Worm (Caenorhabditis elegans) whole organism, L4 larva: ENCODE results near the gene lgc-31.
A peak's percentile ranks its signal among the peaks of the same experiment; 100 is the strongest.

Experiments
- F10B5.3 ChIP-seq: sonication (generic microtip); optimal IDR thresholded peaks from 2 replicates; lab custom pipeline; 2016; ENCODE audit warnings: mild to moderate bottlenecking, missing genetic modification characterization, missing compliant biosample characterization
- F26F4.8 ChIP-seq: fragments of 200-800 bp; sonication (Bioruptor generic); conservative IDR thresholded peaks from 2 replicates; pipeline ENCODE4 v1.3.6; 2022; ENCODE audit warnings: missing genetic modification characterization, missing compliant biosample characterization
- F44E2.7 ChIP-seq: fragments of 200-800 bp; sonication (Bioruptor generic); IDR thresholded peaks from 2 replicates; pipeline ENCODE4 v2.1.2; 2022; ENCODE audit warnings: missing genetic modification characterization, missing compliant biosample characterization
- F49E8.2 ChIP-seq: sonication (generic microtip); optimal IDR thresholded peaks from 2 replicates; lab custom pipeline; 2016; ENCODE audit warnings: missing compliant biosample characterization, mild to moderate bottlenecking, missing genetic modification characterization, borderline replicate concordance
- T20F7.1 ChIP-seq: fragments of 200-800 bp; sonication (Bioruptor generic); optimal IDR thresholded peaks from 2 replicates; lab custom pipeline; 2018; ENCODE audit warnings: mild to moderate bottlenecking, missing genetic modification characterization, missing compliant biosample characterization
- T26A8.4 ChIP-seq: fragments of 200-800 bp; sonication (Bioruptor generic); IDR thresholded peaks from 2 replicates; pipeline ENCODE4 v1.3.6; 2022; ENCODE audit warnings: missing genetic modification characterization, missing compliant biosample characterization
- Y105C5A.15 ChIP-seq: fragments of 200-800 bp; sonication (Bioruptor generic); IDR thresholded peaks from 2 replicates; pipeline ENCODE4 v1.3.6; 2022; ENCODE audit warnings: missing genetic modification characterization, missing compliant biosample characterization
- Y48G9A.11 ChIP-seq: fragments of 200-800 bp; sonication (Bioruptor generic); IDR thresholded peaks from 2 replicates; pipeline ENCODE4 v1.3.6; 2022; ENCODE audit warnings: missing genetic modification reagents, missing genetic modification characterization, missing compliant biosample characterization
- ZK337.2 ChIP-seq: fragments of 200-800 bp; sonication (Bioruptor generic); IDR thresholded peaks from 2 replicates; pipeline ENCODE4 v1.3.6; 2022; ENCODE audit warnings: missing genetic modification reagents, missing genetic modification characterization, missing compliant biosample characterization
- ZK546.5 ChIP-seq, 2 experiments: sonication (generic microtip); optimal IDR thresholded peaks; 2 replicates each; lab custom pipeline; 2017; ENCODE audit warnings: missing biosample characterization in 2 of 2, missing genetic modification characterization in 2 of 2
- ama-1 ChIP-seq: fragments of 150-350 bp; optimal IDR thresholded peaks from 2 replicates; lab custom pipeline; 2014; ENCODE audit warnings: inconsistent platforms, mixed read lengths
- arid-1 ChIP-seq: fragments of 200-800 bp; sonication (Bioruptor generic); conservative IDR thresholded peaks from 2 replicates; pipeline ENCODE4 v1.3.6; 2022; ENCODE audit warnings: missing genetic modification reagents, missing genetic modification characterization, missing compliant biosample characterization
- attf-4 ChIP-seq: sonication (generic microtip); optimal IDR thresholded peaks from 3 replicates; lab custom pipeline; 2017; ENCODE audit warnings: missing biosample characterization, missing genetic modification characterization
- ceh-28 ChIP-seq: fragments of 150-350 bp; optimal IDR thresholded peaks from 2 replicates; lab custom pipeline; 2014; ENCODE audit warnings: missing biosample characterization, missing genetic modification reagents, missing genetic modification characterization
- ceh-44 ChIP-seq: fragments of 200-800 bp; sonication (Bioruptor generic); IDR thresholded peaks from 2 replicates; pipeline ENCODE4 v1.3.6; 2022; ENCODE audit warnings: missing genetic modification reagents, missing genetic modification characterization, missing compliant biosample characterization
- ceh-62 ChIP-seq: sonication (generic microtip); optimal IDR thresholded peaks from 2 replicates; lab custom pipeline; 2017; ENCODE audit warnings: missing biosample characterization, missing genetic modification characterization
- ceh-82 ChIP-seq: sonication (generic microtip); optimal IDR thresholded peaks from 2 replicates; lab custom pipeline; 2017; ENCODE audit warnings: missing biosample characterization, missing genetic modification characterization
- daf-16 ChIP-seq, 3 experiments: sonication (generic microtip); optimal IDR thresholded peaks; 2 replicates each; lab custom pipeline; 2016 to 2017; ENCODE audit warnings: missing genetic modification characterization in 3 of 3, missing genetic modification reagents in 3 of 3, mild to moderate bottlenecking in 2 of 3, missing compliant biosample characterization in 2 of 3, missing biosample characterization in 1 of 3, moderate library complexity in 1 of 3
- dmd-6 ChIP-seq: fragments of 200-800 bp; sonication (Bioruptor generic); IDR thresholded peaks from 2 replicates; pipeline ENCODE4 v1.3.6; 2022; ENCODE audit warnings: missing genetic modification reagents, missing genetic modification characterization, missing compliant biosample characterization
- dmd-8 ChIP-seq: fragments of 200-800 bp; sonication (Bioruptor generic); IDR thresholded peaks from 2 replicates; pipeline ENCODE4 v1.3.6; 2022; ENCODE audit warnings: missing genetic modification characterization, missing compliant biosample characterization
- dmd-9 ChIP-seq: fragments of 200-800 bp; sonication (Bioruptor generic); IDR thresholded peaks from 2 replicates; pipeline ENCODE4 v1.3.6; 2022; ENCODE audit warnings: missing genetic modification reagents, missing genetic modification characterization, missing compliant biosample characterization
- egl-27 ChIP-seq: sonication (generic microtip); optimal IDR thresholded peaks from 3 replicates; lab custom pipeline; 2017; ENCODE audit warnings: missing biosample characterization, missing genetic modification reagents, missing genetic modification characterization
- egl-43 ChIP-seq: fragments of 200-800 bp; sonication (Bioruptor generic); IDR thresholded peaks from 2 replicates; pipeline ENCODE4 v1.3.6; 2022; ENCODE audit warnings: missing genetic modification reagents, missing genetic modification characterization, missing compliant biosample characterization
- fkh-10 ChIP-seq: fragments of 150-350 bp; optimal IDR thresholded peaks from 2 replicates; lab custom pipeline; 2014; ENCODE audit warnings: missing biosample characterization, missing genetic modification reagents, missing genetic modification characterization
- fos-1 ChIP-seq: fragments of 150-350 bp; optimal IDR thresholded peaks from 2 replicates; lab custom pipeline; 2014; ENCODE audit warnings: missing biosample characterization, missing genetic modification characterization
- gei-8 ChIP-seq: fragments of 200-800 bp; sonication (Bioruptor generic); optimal IDR thresholded peaks from 2 replicates; lab custom pipeline; 2018; ENCODE audit warnings: mild to moderate bottlenecking, missing genetic modification characterization, missing compliant biosample characterization
- hmg-1.1 ChIP-seq: fragments of 200-800 bp; sonication (Bioruptor generic); IDR thresholded peaks from 2 replicates; pipeline ENCODE4 v1.3.6; 2022; ENCODE audit warnings: missing genetic modification reagents, missing genetic modification characterization, missing compliant biosample characterization
- jun-1 ChIP-seq: fragments of 150-350 bp; optimal IDR thresholded peaks from 2 replicates; lab custom pipeline; 2014; ENCODE audit warnings: missing biosample characterization, missing genetic modification reagents, missing genetic modification characterization
- lim-7 ChIP-seq: fragments of 200-800 bp; sonication (Bioruptor generic); IDR thresholded peaks from 2 replicates; pipeline ENCODE4 v1.3.6; 2022; ENCODE audit warnings: missing genetic modification characterization, missing compliant biosample characterization
- lin-1 ChIP-seq: fragments of 200-800 bp; sonication (Bioruptor generic); IDR thresholded peaks from 2 replicates; pipeline ENCODE4 v1.3.6; 2022; ENCODE audit warnings: missing genetic modification reagents, missing genetic modification characterization, missing compliant biosample characterization
- lin-13 ChIP-seq: fragments of 150-350 bp; optimal IDR thresholded peaks from 2 replicates; lab custom pipeline; 2014; ENCODE audit warnings: missing biosample characterization, missing genetic modification reagents, missing genetic modification characterization
- lin-38 ChIP-seq: fragments of 200-800 bp; sonication (Bioruptor generic); IDR thresholded peaks from 2 replicates; pipeline ENCODE4 v1.3.6; 2022; ENCODE audit warnings: missing genetic modification reagents, missing genetic modification characterization, missing compliant biosample characterization
- lin-39 ChIP-seq: fragments of 150-350 bp; optimal IDR thresholded peaks from 2 replicates; lab custom pipeline; 2014; ENCODE audit warnings: missing biosample characterization, missing genetic modification reagents, missing genetic modification characterization
- madf-5 ChIP-seq, 2 experiments: fragments of 200-800 bp; sonication (Bioruptor generic); IDR thresholded peaks; 2 replicates each; pipeline ENCODE4 v1.3.6; 2022; ENCODE audit warnings: missing compliant biosample characterization in 2 of 2, missing genetic modification characterization in 2 of 2
- mdl-1 ChIP-seq, 2 experiments: fragments of 150-350 bp in 1 of 2; sonication (generic microtip) in 1 of 2; optimal IDR thresholded peaks; 2 replicates each; lab custom pipeline; 2014 to 2017; ENCODE audit warnings: missing biosample characterization in 2 of 2, missing genetic modification characterization in 2 of 2
- mes-2 ChIP-seq: sonication (generic microtip); optimal IDR thresholded peaks from 2 replicates; lab custom pipeline; 2016; ENCODE audit warnings: missing genotype, mild to moderate bottlenecking, missing genetic modification characterization, missing compliant biosample characterization; ENCODE audit not compliant: poor library complexity, severe bottlenecking
- nhr-102 ChIP-seq: sonication (generic microtip); optimal IDR thresholded peaks from 2 replicates; lab custom pipeline; 2016; ENCODE audit warnings: mild to moderate bottlenecking, missing genetic modification characterization, moderate library complexity, missing compliant biosample characterization
- nhr-25 ChIP-seq: sonication (generic microtip); optimal IDR thresholded peaks from 2 replicates; lab custom pipeline; 2017; ENCODE audit warnings: missing genetic modification characterization, mild to moderate bottlenecking, missing compliant biosample characterization, antibody characterized with exemption, moderate library complexity, borderline replicate concordance; ENCODE audit not compliant: insufficient read depth
- php-3 ChIP-seq: fragments of 200-800 bp; sonication (Bioruptor generic); IDR thresholded peaks from 2 replicates; pipeline ENCODE4 v1.3.6; 2022; ENCODE audit warnings: missing genetic modification reagents, missing genetic modification characterization, missing compliant biosample characterization
- rbr-2 ChIP-seq: sonication (generic microtip); optimal IDR thresholded peaks from 2 replicates; lab custom pipeline; 2016; ENCODE audit warnings: missing genotype, missing genetic modification characterization, missing compliant biosample characterization
- saeg-2 ChIP-seq: fragments of 200-800 bp; sonication (Bioruptor generic); IDR thresholded peaks from 2 replicates; pipeline ENCODE4 v1.3.6; 2022; ENCODE audit warnings: missing genetic modification reagents, missing genetic modification characterization, missing compliant biosample characterization
- set-16 ChIP-seq: fragments of 200-800 bp; sonication (Bioruptor generic); IDR thresholded peaks from 2 replicates; pipeline ENCODE4 v1.3.6; 2022; ENCODE audit warnings: missing genetic modification reagents, missing genetic modification characterization, missing compliant biosample characterization
- skn-1 ChIP-seq: fragments of 150-350 bp; optimal IDR thresholded peaks from 2 replicates; lab custom pipeline; 2014; ENCODE audit warnings: missing biosample characterization, missing genetic modification characterization
- snpc-1.2 ChIP-seq: fragments of 200-800 bp; sonication (Bioruptor generic); IDR thresholded peaks from 2 replicates; pipeline ENCODE4 v1.3.6; 2022; ENCODE audit warnings: missing genetic modification reagents, missing genetic modification characterization, missing compliant biosample characterization
- tag-97 ChIP-seq: fragments of 200-800 bp; sonication (Bioruptor generic); IDR thresholded peaks from 2 replicates; pipeline ENCODE4 v1.3.6; 2022; ENCODE audit warnings: missing genetic modification characterization, missing compliant biosample characterization
- unc-130 ChIP-seq: sonication (generic microtip); optimal IDR thresholded peaks from 2 replicates; lab custom pipeline; 2016; ENCODE audit warnings: missing genetic modification reagents, missing genetic modification characterization, missing compliant biosample characterization
- unc-62 ChIP-seq, 3 experiments: fragments of 150-350 bp in 1 of 3; sonication (generic microtip); optimal IDR thresholded peaks in 2 of 3; peaks in 1 of 3; 1 replicate in 1 of 3; 2 replicates in 2 of 3; lab custom pipeline; 2014 to 2017; ENCODE audit warnings: missing biosample characterization in 3 of 3, missing genetic modification characterization in 3 of 3, missing genetic modification reagents in 3 of 3, missing genotype in 1 of 3
- zag-1 ChIP-seq: fragments of 150-350 bp; optimal IDR thresholded peaks from 2 replicates; lab custom pipeline; 2014; ENCODE audit warnings: missing biosample characterization, missing genetic modification characterization
- zfp-2 ChIP-seq: sonication (generic microtip); optimal IDR thresholded peaks from 2 replicates; lab custom pipeline; 2016; ENCODE audit warnings: mild to moderate bottlenecking, missing genetic modification characterization, missing compliant biosample characterization
- zfp-3 ChIP-seq: fragments of 200-800 bp; sonication (Bioruptor generic); conservative IDR thresholded peaks from 2 replicates; pipeline ENCODE4 v1.3.6; 2022; ENCODE audit warnings: missing genetic modification reagents, missing genetic modification characterization, missing compliant biosample characterization

The lgc-31 gene

ce11 chrV:15479825-15480224, 42.0 kb downstream of the lgc-31 start (continued):
- TF ChIP-seq saeg-2 (GFP tag; lab: Robert Waterston, UW), result no peak
- TF ChIP-seq fkh-10, result no peak
- TF ChIP-seq hmg-1.1 (GFP tag; lab: Robert Waterston, UW), result no peak
- TF ChIP-seq F49E8.2 (tag; lab: Kevin White, UChicago), result no peak
- no peak for TF ChIP-seq egl-27 (tag; lab: Kevin White, UChicago)
- TF ChIP-seq daf-16 (GFP tag; optimal IDR thresholded peaks at IDR 0.05; lab: Kevin White, UChicago), result peak in 1 of 2 experiments; percentile 7
- TF ChIP-seq daf-16 (tag; optimal IDR thresholded peaks at IDR 0.05; lab: Kevin White, UChicago), result peak; percentile 22
- peak; percentile 49 for TF ChIP-seq mes-2 (tag; lab: Kevin White, UChicago)
- no peak for TF ChIP-seq zfp-3 (GFP tag; lab: Robert Waterston, UW)
- peak; percentile 73; the same call in 1 of the 2 replicates for TF ChIP-seq dmd-8
- no peak for TF ChIP-seq ceh-28 (tag; lab: Kevin White, UChicago)
- no peak for TF ChIP-seq Y105C5A.15 (GFP tag; lab: Robert Waterston, UW)
- no peak for TF ChIP-seq nhr-102 (tag; lab: Kevin White, UChicago)
- TF ChIP-seq lin-38, result no peak
- peak; percentile 56; the same call in 1 of the 2 replicates for TF ChIP-seq arid-1
- no peak for TF ChIP-seq php-3 (GFP tag; lab: Robert Waterston, UW)
- no peak for TF ChIP-seq ceh-82 (tag; lab: Kevin White, UChicago)
- TF ChIP-seq T20F7.1 (GFP tag; lab: Kevin White, UChicago), result no peak
- no peak for TF ChIP-seq ZK337.2
- no peak for TF ChIP-seq dmd-9 (GFP tag; lab: Robert Waterston, UW)
- no peak for TF ChIP-seq tag-97 (GFP tag; lab: Robert Waterston, UW)
- TF ChIP-seq lin-13, result no peak
- peak; percentile 83 for TF ChIP-seq egl-43
- TF ChIP-seq jun-1 (tag; lab: Kevin White, UChicago), result no peak
- no peak for TF ChIP-seq nhr-25 (tag; lab: Kevin White, UChicago)
- TF ChIP-seq F26F4.8 (GFP tag; lab: Robert Waterston, UW), result 0 out of 2 replicates have a peak, but pooled peaks have one; percentile 10
- TF ChIP-seq dmd-6 (GFP tag; lab: Robert Waterston, UW), result no peak
- TF ChIP-seq ZK546.5 (tag; optimal IDR thresholded peaks at IDR 0.05; lab: Kevin White, UChicago), result no peak
- TF ChIP-seq ama-1 (lab: Kevin White, UChicago), result no peak
- TF ChIP-seq F10B5.3 (tag; lab: Kevin White, UChicago), result no peak
- peak in 1 of 2 experiments; percentile 32; a peak in 1 of 4 replicates for TF ChIP-seq madf-5 (GFP tag; IDR thresholded peaks at IDR 0.05; lab: Robert Waterston, UW)
- TF ChIP-seq unc-130 (GFP tag; lab: Kevin White, UChicago), result peak; percentile 12
- TF ChIP-seq F44E2.7 (GFP tag; lab: Robert Waterston, UW), result no peak
- 0 out of 2 replicates have a peak, but pooled peaks have one; percentile 32 for TF ChIP-seq lin-1 (GFP tag; lab: Robert Waterston, UW)
- no peak for TF ChIP-seq ceh-44
- TF ChIP-seq skn-1 (tag; lab: Kevin White, UChicago), result no peak
- no peak for TF ChIP-seq T26A8.4 (GFP tag; lab: Robert Waterston, UW)
- no peak for TF ChIP-seq mdl-1 (tag; optimal IDR thresholded peaks at IDR 0.05; lab: Kevin White, UChicago)
- TF ChIP-seq lim-7 (GFP tag; lab: Robert Waterston, UW), result peak; percentile 68
- no peak for TF ChIP-seq attf-4 (tag; lab: Kevin White, UChicago)
- TF ChIP-seq unc-62 (GFP tag; optimal IDR thresholded peaks at IDR 0.05 in 1 of 2; lab: Kevin White, UChicago), result no peak
- no peak for TF ChIP-seq unc-62 (tag; optimal IDR thresholded peaks at IDR 0.05; lab: Kevin White, UChicago)
- TF ChIP-seq gei-8 (GFP tag; lab: Kevin White, UChicago), result peak; percentile 42
- no peak for TF ChIP-seq ceh-62 (tag; lab: Kevin White, UChicago)
- TF ChIP-seq rbr-2, result no peak
- no peak for TF ChIP-seq zfp-2 (tag; lab: Kevin White, UChicago)
- TF ChIP-seq zag-1 (tag; lab: Kevin White, UChicago), result no peak
- TF ChIP-seq fos-1 (tag; lab: Kevin White, UChicago), result no peak
- TF ChIP-seq snpc-1.2 (GFP tag; lab: Robert Waterston, UW), result 0 out of 2 replicates have a peak, but pooled peaks have one; percentile 51
- TF ChIP-seq Y48G9A.11, result no peak; the same call in 1 of the 2 replicates
- TF ChIP-seq set-16, result no peak
- TF ChIP-seq lin-39, result no peak
